Fruit fly (Drosophila melanogaster) whole organism, embryonic: ENCODE data around the gene Chrac-16.

ENCODE experiments used
- CG10543 ChIP-seq: fragments of 200-800 bp; sonication (Bioruptor generic); optimal IDR thresholded peaks from 3 replicates; lab custom pipeline; 2017; ENCODE audit warnings: missing biosample characterization, mild to moderate bottlenecking, missing genetic modification characterization, moderate library complexity
- CG5180 ChIP-seq: fragments of 200-800 bp; sonication (Bioruptor generic); optimal IDR thresholded peaks from 3 replicates; lab custom pipeline; 2017; ENCODE audit warnings: missing biosample characterization, missing genetic modification characterization, mild to moderate bottlenecking, moderate library complexity, missing genetic modification reagents
- br ChIP-seq: fragments of >200 bp; optimal IDR thresholded peaks from 2 replicates; lab custom pipeline; 2017

dm6 chrX:12014131-12014530, 3.6 kb downstream of the Chrac-16 start:
- no peak for TF ChIP-seq br (lab: Kevin White, UChicago)
- no peak for TF ChIP-seq CG10543 (GFP tag; lab: Kevin White, UChicago)
- TF ChIP-seq CG5180 (GFP tag; lab: Kevin White, UChicago) = no peak
